Worm (Caenorhabditis elegans): ENCODE data around the gene dcaf-1.

Gene dcaf-1

ce11 chrIV:9671001-9671652 lies 35.4 kb downstream of the dcaf-1 start:
- TF ChIP-seq dao-5 (tag; optimal IDR thresholded peaks at IDR 0.05) (no peak), W03F9.2 (tag; optimal IDR thresholded peaks at IDR 0.05) (no peak), him-1 (tag; optimal IDR thresholded peaks at IDR 0.05) (no peak)

DNA sequence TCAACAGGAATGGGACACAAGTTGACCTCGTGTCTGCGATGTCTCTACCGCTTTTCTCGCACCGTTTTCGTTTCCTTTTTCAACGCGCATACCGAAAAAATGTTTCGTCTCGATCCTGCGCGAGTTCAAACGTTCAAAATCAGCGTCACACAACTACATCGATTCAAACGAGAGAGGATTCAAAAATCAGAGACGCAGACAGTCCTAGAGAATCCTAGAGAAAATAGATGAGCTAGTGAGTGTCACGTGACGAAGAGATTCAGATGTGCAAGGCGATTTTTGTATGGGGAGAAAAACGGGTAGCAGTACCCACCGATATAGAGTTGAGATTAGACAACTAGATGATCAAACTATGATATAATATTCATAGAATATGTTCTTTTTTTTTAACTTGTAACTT lies 36.6 kb downstream of the dcaf-1 start:
- no peak for TF ChIP-seq dao-5 (tag; optimal IDR thresholded peaks at IDR 0.05)
- TF ChIP-seq W03F9.2 (tag; optimal IDR thresholded peaks at IDR 0.05), result no peak
- TF ChIP-seq him-1 (tag; optimal IDR thresholded peaks at IDR 0.05), result no peak

- TF ChIP-seq W03F9.2 (tag; optimal IDR thresholded peaks at IDR 0.05), result no peak
These were observed 38.3 kb downstream of the dcaf-1 start for ce11 chrIV:9668103-9668672.

ce11 chrIV:9667084-9667483 lies 39.4 kb downstream of the dcaf-1 start:
- TF ChIP-seq dao-5 (tag; optimal IDR thresholded peaks at IDR 0.05) (no peak), him-1 (tag; optimal IDR thresholded peaks at IDR 0.05) (no peak), W03F9.2 (tag; optimal IDR thresholded peaks at IDR 0.05) (no peak)

DNA sequence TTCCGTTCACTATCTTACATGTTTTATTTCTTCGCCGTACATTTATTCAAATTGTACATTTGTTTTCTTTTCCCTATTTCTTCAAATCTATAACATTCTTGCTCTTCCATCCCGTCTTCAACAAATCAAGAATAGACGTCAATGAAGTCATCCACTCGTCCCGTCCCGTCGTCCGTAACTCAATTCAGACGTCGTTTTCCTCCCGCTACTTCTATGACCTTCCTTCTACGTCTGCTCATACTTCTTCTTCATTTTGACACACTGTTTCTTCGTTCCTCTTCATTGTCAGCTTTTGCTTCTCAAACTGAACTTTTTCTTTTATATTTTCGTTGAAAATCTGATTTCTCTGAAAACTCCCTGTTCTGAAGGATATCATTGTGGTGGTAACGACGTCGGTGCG lies 46.5 kb downstream of the dcaf-1 start:
- no peak for TF ChIP-seq him-1 (tag; optimal IDR thresholded peaks at IDR 0.05)
- no peak for TF ChIP-seq W03F9.2 (tag; optimal IDR thresholded peaks at IDR 0.05)
- no peak for TF ChIP-seq dao-5 (tag; optimal IDR thresholded peaks at IDR 0.05)

- no peak for TF ChIP-seq him-1 (tag; optimal IDR thresholded peaks at IDR 0.05)
- no peak for TF ChIP-seq W03F9.2 (tag; optimal IDR thresholded peaks at IDR 0.05)
- no peak for TF ChIP-seq dao-5 (tag; optimal IDR thresholded peaks at IDR 0.05)
These were observed 48.8 kb downstream of the dcaf-1 start, which contains the start of gene acc-1 for ce11 chrIV:9657753-9658152. Gene acc-1 (plus strand): TSS chrIV:9658053.

DNA sequence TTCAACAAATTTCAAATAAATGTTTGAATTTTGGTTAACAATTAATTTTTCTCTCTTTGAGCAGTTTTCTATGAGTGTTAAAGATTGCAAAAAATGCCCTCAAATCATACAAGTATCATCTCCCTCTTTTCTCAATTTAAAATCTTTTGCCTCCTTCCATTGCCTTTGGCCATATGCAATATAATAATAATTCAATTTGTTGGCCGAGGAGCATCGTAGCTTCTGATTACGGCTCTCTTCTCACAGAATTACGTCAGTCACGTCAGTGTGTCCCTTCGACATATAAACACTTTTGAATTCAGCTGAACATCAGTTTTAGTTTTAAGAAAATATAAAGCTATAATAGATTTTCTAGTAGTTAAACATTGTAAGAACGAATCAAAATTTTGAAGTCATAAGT lies 51.0 kb downstream of the dcaf-1 start:
- TF ChIP-seq dao-5 (tag; optimal IDR thresholded peaks at IDR 0.05), result no peak
- no peak for TF ChIP-seq W03F9.2 (tag; optimal IDR thresholded peaks at IDR 0.05)
- TF ChIP-seq him-1 (tag; optimal IDR thresholded peaks at IDR 0.05), result no peak

- TF ChIP-seq him-1 (tag; optimal IDR thresholded peaks at IDR 0.05) (no peak), dao-5 (tag; optimal IDR thresholded peaks at IDR 0.05) (no peak), W03F9.2 (tag; optimal IDR thresholded peaks at IDR 0.05) (no peak)
These were observed 52.5 kb downstream of the dcaf-1 start, which contains the start of gene F58G6.7 for ce11 chrIV:9654017-9654416. Gene F58G6.7 (plus strand): TSS chrIV:9654317.

DNA sequence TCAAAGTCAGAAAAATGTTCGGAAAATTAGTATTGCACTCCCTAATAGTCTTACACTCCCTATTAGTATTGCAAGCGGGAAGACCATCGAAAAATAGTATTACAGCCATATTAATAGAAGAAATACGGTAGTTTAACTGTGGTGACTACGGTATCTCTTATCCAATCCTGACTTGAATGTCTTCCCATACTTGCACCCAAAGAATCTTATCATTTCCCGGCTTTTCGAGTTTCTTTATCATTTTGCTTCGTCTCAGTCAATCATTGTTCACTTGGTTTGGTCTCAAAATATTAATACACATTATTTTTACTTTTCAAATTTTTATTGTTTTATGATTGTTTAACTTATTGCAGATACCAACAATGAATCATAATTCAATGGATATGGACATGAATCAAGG lies 53.3 kb downstream of the dcaf-1 start, which contains the start of gene F58G6.3:
TSS of gene F58G6.3 (plus strand) at position 352 of the 400 bp plus-strand sequence.
- TF ChIP-seq W03F9.2 (tag; optimal IDR thresholded peaks at IDR 0.05) (no peak), him-1 (tag; optimal IDR thresholded peaks at IDR 0.05) (no peak), dao-5 (tag; optimal IDR thresholded peaks at IDR 0.05) (no peak)

ce11 chrIV:9651234-9651633 lies 55.3 kb downstream of the dcaf-1 start, which contains the start of gene chca-1:
Gene chca-1 (plus strand): TSS chrIV:9651394.
- TF ChIP-seq him-1 (tag; optimal IDR thresholded peaks at IDR 0.05), result no peak
- no peak for TF ChIP-seq dao-5 (tag; optimal IDR thresholded peaks at IDR 0.05)
- TF ChIP-seq W03F9.2 (tag; optimal IDR thresholded peaks at IDR 0.05), result peak; percentile 37

- no peak for TF ChIP-seq him-1 (tag; optimal IDR thresholded peaks at IDR 0.05)
- no peak for TF ChIP-seq dao-5 (tag; optimal IDR thresholded peaks at IDR 0.05)
- TF ChIP-seq W03F9.2 (tag; optimal IDR thresholded peaks at IDR 0.05), result no peak
These were observed 57.8 kb downstream of the dcaf-1 start, which contains the start of gene srm-3 for ce11 chrIV:9648682-9649081. Gene srm-3 (plus strand): TSS chrIV:9648982.

DNA sequence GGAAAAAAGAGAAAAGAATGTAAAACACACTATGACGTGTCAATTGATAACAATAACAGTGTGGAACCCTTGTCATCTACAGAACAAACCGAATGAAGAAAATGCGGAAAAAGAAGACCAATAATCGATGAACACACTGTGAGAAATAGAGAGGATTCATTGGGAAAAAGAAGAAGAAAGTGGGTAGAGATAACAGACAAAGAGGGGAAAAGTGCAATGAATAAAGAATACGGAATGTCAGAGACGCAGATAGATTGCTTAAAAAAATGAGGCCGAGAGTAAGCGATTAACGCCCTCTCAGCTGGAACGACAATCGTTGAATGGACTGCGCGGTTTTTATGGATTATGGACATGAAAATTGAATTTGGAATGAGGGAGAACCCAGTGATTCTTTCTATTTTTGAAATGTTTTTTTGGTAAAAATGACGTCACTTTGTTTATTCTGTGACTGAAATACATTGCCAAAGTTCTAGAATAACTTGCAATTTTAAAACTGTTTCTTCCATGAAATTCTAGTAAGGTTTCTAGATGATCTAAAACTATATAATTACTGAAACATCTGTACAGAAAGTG lies 58.6 kb downstream of the dcaf-1 start, which contains the start of gene amph-1:
TSS of gene amph-1 (minus strand) at position 85 of the 573 bp plus-strand sequence.
- no peak for TF ChIP-seq him-1 (tag; optimal IDR thresholded peaks at IDR 0.05)
- no peak for TF ChIP-seq dao-5 (tag; optimal IDR thresholded peaks at IDR 0.05)
- TF ChIP-seq W03F9.2 (tag; optimal IDR thresholded peaks at IDR 0.05), result peak; percentile 44

All from whole organism, L4/young adult.